Worm (Caenorhabditis elegans) whole organism, young adult: ENCODE measurements around the gene F59E12.17.

Experiments
- B0336.3 ChIP-seq: fragments of 200-800 bp; sonication (Bioruptor generic); IDR thresholded peaks from 2 replicates; pipeline ENCODE4 v1.3.6; 2022; ENCODE audit warnings: missing genetic modification characterization, missing compliant biosample characterization
- D2030.7 ChIP-seq: fragments of 200-800 bp; sonication (Bioruptor generic); IDR thresholded peaks from 2 replicates; pipeline ENCODE4 v1.3.6; 2022; ENCODE audit warnings: missing genetic modification reagents, missing genetic modification characterization, missing compliant biosample characterization
- F33H1.4 ChIP-seq: fragments of 200-800 bp; sonication (Bioruptor generic); IDR thresholded peaks from 2 replicates; pipeline ENCODE4 v1.3.6; 2022; ENCODE audit warnings: missing genetic modification reagents, missing genetic modification characterization, missing compliant biosample characterization
- F37B4.10 ChIP-seq: fragments of 200-800 bp; sonication (Bioruptor generic); IDR thresholded peaks from 2 replicates; pipeline ENCODE4 v1.3.6; 2022; ENCODE audit warnings: missing genetic modification characterization, missing compliant biosample characterization
- F52B5.7 ChIP-seq: sonication (generic microtip); optimal IDR thresholded peaks from 2 replicates; lab custom pipeline; 2016; ENCODE audit warnings: mild to moderate bottlenecking, missing genetic modification characterization, missing compliant biosample characterization
- T07F8.4 ChIP-seq: sonication (generic microtip); optimal IDR thresholded peaks from 2 replicates; lab custom pipeline; 2016; ENCODE audit warnings: mild to moderate bottlenecking, missing genetic modification characterization, moderate library complexity, missing compliant biosample characterization
- T26A5.8 ChIP-seq: sonication (generic microtip); optimal IDR thresholded peaks from 2 replicates; lab custom pipeline; 2016; ENCODE audit warnings: missing genetic modification characterization, missing compliant biosample characterization
- Y53F4B.3 ChIP-seq: fragments of 200-800 bp; sonication (Bioruptor generic); IDR thresholded peaks from 2 replicates; pipeline ENCODE4 v1.3.6; 2022; ENCODE audit warnings: missing genetic modification reagents, missing genetic modification characterization, missing compliant biosample characterization
- athp-1 ChIP-seq: sonication (generic microtip); optimal IDR thresholded peaks from 2 replicates; lab custom pipeline; 2017; ENCODE audit warnings: mild to moderate bottlenecking, missing genetic modification characterization, missing compliant biosample characterization
- ccch-3 ChIP-seq: fragments of 200-800 bp; sonication (Bioruptor generic); optimal IDR thresholded peaks from 2 replicates; lab custom pipeline; 2018; ENCODE audit warnings: mild to moderate bottlenecking, missing genetic modification characterization, missing compliant biosample characterization
- ceh-27 ChIP-seq: fragments of 200-800 bp; sonication (Bioruptor generic); optimal IDR thresholded peaks from 2 replicates; lab custom pipeline; 2018; ENCODE audit warnings: mild to moderate bottlenecking, missing genetic modification characterization, moderate library complexity, missing compliant biosample characterization
- ceh-79 ChIP-seq: sonication (generic microtip); optimal IDR thresholded peaks from 2 replicates; lab custom pipeline; 2017; ENCODE audit warnings: mild to moderate bottlenecking, missing genetic modification characterization, missing compliant biosample characterization
- die-1 ChIP-seq: sonication (generic microtip); optimal IDR thresholded peaks from 2 replicates; lab custom pipeline; 2016; ENCODE audit warnings: missing genotype, mild to moderate bottlenecking, missing genetic modification characterization, missing compliant biosample characterization
- dox-1 ChIP-seq: fragments of 200-800 bp; sonication (Bioruptor generic); IDR thresholded peaks from 2 replicates; pipeline ENCODE4 v1.3.6; 2022; ENCODE audit warnings: missing genetic modification reagents, missing genetic modification characterization, missing compliant biosample characterization
- egl-18 ChIP-seq: fragments of 200-800 bp; sonication (Bioruptor generic); IDR thresholded peaks from 2 replicates; pipeline ENCODE4 v1.3.6; 2022; ENCODE audit warnings: missing genetic modification reagents, missing genetic modification characterization, missing compliant biosample characterization
- him-1 ChIP-seq: sonication (generic microtip); optimal IDR thresholded peaks from 2 replicates; lab custom pipeline; 2016; ENCODE audit warnings: missing genotype, missing genetic modification reagents, missing genetic modification characterization, missing compliant biosample characterization
- hmg-1.2 ChIP-seq: fragments of 200-800 bp; sonication (Bioruptor generic); IDR thresholded peaks from 2 replicates; pipeline ENCODE4 v1.3.6; 2022; ENCODE audit warnings: missing genetic modification reagents, missing genetic modification characterization, missing compliant biosample characterization
- hmg-20 ChIP-seq: fragments of 200-800 bp; sonication (Bioruptor generic); IDR thresholded peaks from 2 replicates; pipeline ENCODE4 v1.3.6; 2022; ENCODE audit warnings: missing genetic modification reagents, missing genetic modification characterization, missing compliant biosample characterization
- lag-1 ChIP-seq: fragments of 200-800 bp; sonication (Bioruptor generic); IDR thresholded peaks from 2 replicates; pipeline ENCODE4 v1.3.6; 2022; ENCODE audit warnings: missing genetic modification reagents, missing genetic modification characterization, missing compliant biosample characterization
- lin-26 ChIP-seq: fragments of 200-800 bp; sonication (Bioruptor generic); IDR thresholded peaks from 2 replicates; pipeline ENCODE4 v1.3.6; 2022; ENCODE audit warnings: missing genetic modification reagents, missing genetic modification characterization, missing compliant biosample characterization
- lin-35 ChIP-seq, 3 experiments: fragments of 150-350 bp in 2 of 3; sonication (generic microtip) in 1 of 3; optimal IDR thresholded peaks; 2 replicates each; lab custom pipeline; 2014 to 2018; ENCODE audit warnings: missing biosample characterization in 3 of 3, missing genetic modification characterization in 3 of 3, missing genetic modification reagents in 3 of 3
- lin-54 ChIP-seq: fragments of 200-800 bp; sonication (Bioruptor generic); optimal IDR thresholded peaks from 2 replicates; lab custom pipeline; 2018; ENCODE audit warnings: mild to moderate bottlenecking, missing genetic modification characterization, missing compliant biosample characterization
- lsy-27 ChIP-seq: sonication (generic microtip); optimal IDR thresholded peaks from 2 replicates; lab custom pipeline; 2017; ENCODE audit warnings: missing genetic modification characterization, mild to moderate bottlenecking, missing compliant biosample characterization, antibody characterized with exemption, missing genotype, borderline replicate concordance; ENCODE audit not compliant: insufficient read depth
- madf-10 ChIP-seq: sonication (generic microtip); optimal IDR thresholded peaks from 2 replicates; lab custom pipeline; 2016; ENCODE audit warnings: mild to moderate bottlenecking, missing genetic modification characterization, missing compliant biosample characterization
- mcd-1 ChIP-seq: fragments of 200-800 bp; sonication (Bioruptor generic); IDR thresholded peaks from 2 replicates; pipeline ENCODE4 v1.3.6; 2022; ENCODE audit warnings: missing genetic modification reagents, missing genetic modification characterization, missing compliant biosample characterization
- mel-28 ChIP-seq: sonication (generic microtip); optimal IDR thresholded peaks from 2 replicates; lab custom pipeline; 2016; ENCODE audit warnings: borderline replicate concordance, mild to moderate bottlenecking, missing genetic modification characterization, missing compliant biosample characterization
- mes-4 ChIP-seq: sonication (generic microtip); optimal IDR thresholded peaks from 2 replicates; lab custom pipeline; 2016; ENCODE audit warnings: missing genotype, missing genetic modification characterization, missing compliant biosample characterization
- mxl-1 ChIP-seq: sonication (generic microtip); optimal IDR thresholded peaks from 2 replicates; lab custom pipeline; 2016; ENCODE audit warnings: missing genetic modification characterization, missing compliant biosample characterization
- nhr-120 ChIP-seq: fragments of 200-800 bp; sonication (Bioruptor generic); IDR thresholded peaks from 2 replicates; pipeline ENCODE4 v1.3.6; 2022; ENCODE audit warnings: missing genetic modification characterization, missing compliant biosample characterization
- nhr-27 ChIP-seq: fragments of 200-800 bp; sonication (Bioruptor generic); optimal IDR thresholded peaks from 2 replicates; lab custom pipeline; 2018; ENCODE audit warnings: mild to moderate bottlenecking, missing genetic modification characterization, moderate library complexity, missing compliant biosample characterization
- pha-4 ChIP-seq: fragments of 150-350 bp; sonication (generic microtip); optimal IDR thresholded peaks from 2 replicates; lab custom pipeline; 2014; ENCODE audit warnings: missing biosample characterization, missing genetic modification reagents, missing genetic modification characterization
- repo-1 ChIP-seq: sonication (generic microtip); optimal IDR thresholded peaks from 2 replicates; lab custom pipeline; 2017; ENCODE audit warnings: mild to moderate bottlenecking, missing genetic modification characterization, missing compliant biosample characterization
- sdz-38 ChIP-seq: sonication (generic microtip); optimal IDR thresholded peaks from 2 replicates; lab custom pipeline; 2016; ENCODE audit warnings: missing genotype, missing genetic modification characterization, missing compliant biosample characterization
- sea-2 ChIP-seq: fragments of 200-800 bp; sonication (Bioruptor generic); IDR thresholded peaks from 2 replicates; pipeline ENCODE4 v1.3.6; 2022; ENCODE audit warnings: missing genetic modification characterization, missing compliant biosample characterization
- snpc-1.1 ChIP-seq: sonication (generic microtip); optimal IDR thresholded peaks from 2 replicates; lab custom pipeline; 2017; ENCODE audit warnings: missing genetic modification characterization, mild to moderate bottlenecking, missing compliant biosample characterization, antibody characterized with exemption, moderate library complexity, missing genotype, missing genetic modification reagents; ENCODE audit not compliant: insufficient read depth
- snpc-1.3 ChIP-seq: sonication (generic microtip); optimal IDR thresholded peaks from 2 replicates; lab custom pipeline; 2017; ENCODE audit warnings: missing genetic modification characterization, mild to moderate bottlenecking, missing compliant biosample characterization, antibody characterized with exemption, moderate library complexity, missing genotype, missing genetic modification reagents; ENCODE audit not compliant: insufficient read depth
- snpc-3.4 ChIP-seq: sonication (generic microtip); optimal IDR thresholded peaks from 2 replicates; lab custom pipeline; 2017; ENCODE audit warnings: missing genetic modification characterization, mild to moderate bottlenecking, missing compliant biosample characterization, antibody characterized with exemption, moderate library complexity, missing genotype, missing genetic modification reagents
- snpc-4 ChIP-seq, 5 experiments: fragments of 150-350 bp in 1 of 5; sonication (generic microtip) in 4 of 5; optimal IDR thresholded peaks; 2 replicates each; lab custom pipeline; 2014 to 2018; ENCODE audit warnings: missing genetic modification characterization in 5 of 5, missing biosample characterization in 3 of 5, antibody characterized with exemption in 2 of 5, mild to moderate bottlenecking in 2 of 5, missing compliant biosample characterization in 2 of 5, missing genotype in 2 of 5, moderate library complexity in 2 of 5, missing genetic modification reagents in 1 of 5
- tlf-1 ChIP-seq: fragments of 200-800 bp; sonication (Bioruptor generic); optimal IDR thresholded peaks from 2 replicates; lab custom pipeline; 2018; ENCODE audit warnings: mild to moderate bottlenecking, missing genetic modification characterization, missing compliant biosample characterization
- ztf-18 ChIP-seq: sonication (generic microtip); optimal IDR thresholded peaks from 2 replicates; lab custom pipeline; 2016; ENCODE audit warnings: missing genotype, mild to moderate bottlenecking, missing genetic modification characterization, missing compliant biosample characterization
- ztf-25 ChIP-seq: fragments of 200-800 bp; sonication (Bioruptor generic); IDR thresholded peaks from 2 replicates; pipeline ENCODE4 v1.3.6; 2022; ENCODE audit warnings: missing genetic modification reagents, missing genetic modification characterization, missing compliant biosample characterization
- ztf-26 ChIP-seq: sonication (generic microtip); optimal IDR thresholded peaks from 2 replicates; lab custom pipeline; 2017; ENCODE audit warnings: missing genetic modification characterization, missing compliant biosample characterization

Gene F59E12.17

ce11 chrII:5649236-5650004 is at the start of gene F59E12.17, which contains the start of the genes sam-4 and zyg-1 (continued):
- TF ChIP-seq hmg-20 (GFP tag; lab: Robert Waterston, UW) = no peak
- TF ChIP-seq lin-54 (GFP tag; lab: Kevin White, UChicago) = peak; percentile 74
- TF ChIP-seq mcd-1 = peak; percentile 85
- no peak for TF ChIP-seq nhr-120 (GFP tag; lab: Robert Waterston, UW)
- no peak for TF ChIP-seq ccch-3 (GFP tag; lab: Kevin White, UChicago)
- no peak for TF ChIP-seq mel-28
- peak; percentile 91 for TF ChIP-seq dox-1 (GFP tag; lab: Robert Waterston, UW)
- peak; percentile 7 for TF ChIP-seq athp-1 (tag; lab: Kevin White, UChicago)
- TF ChIP-seq lin-26 (GFP tag; lab: Robert Waterston, UW) = no peak
- no peak for TF ChIP-seq mxl-1 (tag; lab: Kevin White, UChicago)
- TF ChIP-seq hmg-1.2 = peak; percentile 82
- TF ChIP-seq tlf-1 = no peak
- TF ChIP-seq him-1 (tag; lab: Kevin White, UChicago) = no peak
- no peak for TF ChIP-seq B0336.3 (GFP tag; lab: Robert Waterston, UW)
- no peak for TF ChIP-seq F52B5.7
- no peak for TF ChIP-seq snpc-4 (GFP tag; optimal IDR thresholded peaks at IDR 0.05; lab: Kevin White, UChicago)
- TF ChIP-seq snpc-4 (tag; optimal IDR thresholded peaks at IDR 0.05; lab: Kevin White, UChicago) = peak; percentile 13 to 46 (median 32)
- no peak for TF ChIP-seq lsy-27 (tag; lab: Kevin White, UChicago)
- TF ChIP-seq snpc-3.4 (tag; lab: Kevin White, UChicago) = peak; percentile 74
- no peak for TF ChIP-seq ztf-26 (tag; lab: Kevin White, UChicago)
- TF ChIP-seq pha-4 (tag; lab: Kevin White, UChicago) = no peak
- no peak for TF ChIP-seq snpc-1.3 (tag; lab: Kevin White, UChicago)
- no peak for TF ChIP-seq lag-1 (GFP tag; lab: Robert Waterston, UW)
- 0 out of 2 replicates have a peak, but pooled peaks have one; percentile 60 for TF ChIP-seq ztf-25 (GFP tag; lab: Robert Waterston, UW)
- peak in 1 of 3 experiments; percentile 64 for TF ChIP-seq lin-35 (GFP tag; optimal IDR thresholded peaks at IDR 0.05; lab: Kevin White, UChicago)
- TF ChIP-seq snpc-1.1 = no peak
- no peak for TF ChIP-seq ceh-79 (tag; lab: Kevin White, UChicago)
- TF ChIP-seq egl-18 = no peak
- no peak for TF ChIP-seq sdz-38 (tag; lab: Kevin White, UChicago)
- TF ChIP-seq madf-10 (tag; lab: Kevin White, UChicago) = no peak
- peak; percentile 57 for TF ChIP-seq F33H1.4
- no peak for TF ChIP-seq nhr-27 (tag; lab: Kevin White, UChicago)

ce11 chrII:5698869-5699268 is 49.6 kb upstream of the F59E12.17 start, which contains the start of the genes C25H3.10 and C25H3.1:
TSS of gene C25H3.10 (minus strand) at chrII:5698969.
TSS of gene C25H3.1 (plus strand) at chrII:5699071.
- TF ChIP-seq Y53F4B.3 (no peak), T07F8.4 (tag; lab: Kevin White, UChicago) (no peak), sea-2 (no peak), ztf-18 (tag; lab: Kevin White, UChicago) (no peak), mes-4 (no peak), F37B4.10 (GFP tag; lab: Robert Waterston, UW) (no peak), T26A5.8 (no peak), die-1 (tag; lab: Kevin White, UChicago) (no peak), sdz-38 (tag; lab: Kevin White, UChicago) (no peak), ceh-27 (GFP tag; lab: Kevin White, UChicago) (no peak), repo-1 (tag; lab: Kevin White, UChicago) (no peak), B0336.3 (GFP tag; lab: Robert Waterston, UW) (no peak), D2030.7 (no peak)
